Worm (Caenorhabditis elegans): ENCODE results near the gene mltn-10.

The mltn-10 gene

DNA sequence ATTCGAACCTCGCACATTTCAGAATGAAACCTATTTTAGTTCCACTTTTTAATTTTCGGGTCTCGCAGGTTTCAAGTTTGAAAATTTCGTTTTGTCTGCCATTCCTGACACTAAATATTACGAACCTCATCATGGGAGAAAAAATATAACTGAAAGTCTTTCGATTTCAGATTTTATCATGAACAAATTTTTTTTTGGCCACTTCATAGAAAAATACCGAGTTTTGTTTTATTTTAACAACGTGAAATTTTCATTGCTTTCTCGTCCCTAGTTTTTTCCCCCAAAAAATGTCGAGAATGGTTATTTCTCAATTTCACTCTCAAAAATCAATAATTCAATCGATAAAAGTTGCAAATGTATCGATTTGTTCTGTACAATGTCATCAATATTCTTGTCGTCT lies 44.1 kb upstream of the mltn-10 start, which contains the start of gene C01G12.9:
C01G12.9 (plus strand) TSS at position 301 of the 400 bp plus-strand sequence.
- TF ChIP-seq fkh-10 (GFP tag; optimal IDR thresholded peaks at IDR 0.05) (no peak), sea-2 (GFP tag; optimal IDR thresholded peaks at IDR 0.05) (no peak), pha-4 (tag; optimal IDR thresholded peaks at IDR 0.05) (no peak), unc-39 (tag; optimal IDR thresholded peaks at IDR 0.05) (no peak), nhr-77 (tag; optimal IDR thresholded peaks at IDR 0.05) (no peak), unc-62 (GFP tag; optimal IDR thresholded peaks at IDR 0.05) (no peak), nhr-76 (tag; optimal IDR thresholded peaks at IDR 0.05) (no peak), nhr-25 (tag; optimal IDR thresholded peaks at IDR 0.05) (no peak), lin-39 (tag; optimal IDR thresholded peaks at IDR 0.05) (no peak), eor-1 (tag; optimal IDR thresholded peaks at IDR 0.05) (no peak), nhr-12 (tag; optimal IDR thresholded peaks at IDR 0.05) (no peak), nhr-43 (tag; optimal IDR thresholded peaks at IDR 0.05; ENCODE audit: poor library complexity, severe bottlenecking) (no peak), egl-27 (tag; optimal IDR thresholded peaks at IDR 0.05) (no peak), mml-1 (tag; optimal IDR thresholded peaks at IDR 0.05) (no peak), elt-3 (tag; optimal IDR thresholded peaks at IDR 0.05) (no peak), jun-1 (tag; optimal IDR thresholded peaks at IDR 0.05) (no peak), elt-2 (tag; optimal IDR thresholded peaks at IDR 0.05) (no peak)

DNA sequence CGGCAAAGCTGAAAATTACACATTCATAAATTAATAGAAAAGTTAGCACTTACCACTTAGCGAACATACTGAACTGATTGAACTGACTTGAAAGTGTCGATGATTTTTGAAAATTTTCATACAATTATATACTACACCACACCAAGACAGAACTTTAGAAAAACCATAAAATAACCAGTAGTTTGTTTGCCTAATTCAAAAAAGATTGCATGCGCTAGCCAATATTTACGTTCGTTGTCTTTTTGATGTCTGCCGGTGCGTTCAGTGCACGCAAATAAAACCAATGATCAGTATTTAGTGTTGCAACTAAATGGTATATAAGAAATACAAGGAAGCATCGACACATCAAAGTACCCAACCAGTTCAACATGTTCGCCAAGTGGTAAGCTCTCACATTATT lies 42.3 kb upstream of the mltn-10 start, which contains the start of the genes nspb-8 and nspb-9:
nspb-8 (minus strand) TSS at position 101 of the 400 bp plus-strand sequence.
nspb-9 (plus strand) TSS at position 311 of the 400 bp plus-strand sequence.
- TF ChIP-seq fkh-10 (GFP tag; optimal IDR thresholded peaks at IDR 0.05) (no peak), ZK546.5 (tag; optimal IDR thresholded peaks at IDR 0.05) (no peak), fos-1 (tag; optimal IDR thresholded peaks at IDR 0.05) (no peak), lin-15B (tag; optimal IDR thresholded peaks at IDR 0.05) (no peak)

- TF ChIP-seq ceh-82 (tag; optimal IDR thresholded peaks at IDR 0.05) (no peak), lin-39 (tag; optimal IDR thresholded peaks at IDR 0.05) (no peak), ztf-11 (tag; optimal IDR thresholded peaks at IDR 0.05) (no peak), nhr-23 (tag; optimal IDR thresholded peaks at IDR 0.05) (no peak), ama-1 (optimal IDR thresholded peaks at IDR 0.05) (no peak), mdl-1 (tag; optimal IDR thresholded peaks at IDR 0.05) (no peak), nhr-237 (tag; optimal IDR thresholded peaks at IDR 0.05) (no peak), nfya-1 (tag; optimal IDR thresholded peaks at IDR 0.05; ENCODE audit: insufficient read depth) (no peak), daf-12 (tag; optimal IDR thresholded peaks at IDR 0.05) (no peak), ZK546.5 (tag; optimal IDR thresholded peaks at IDR 0.05) (no peak), snpc-4 (tag; optimal IDR thresholded peaks at IDR 0.05) (no peak), pqm-1 (tag; optimal IDR thresholded peaks at IDR 0.05) (no peak), fos-1 (tag; optimal IDR thresholded peaks at IDR 0.05) (no peak), elt-1 (tag; optimal IDR thresholded peaks at IDR 0.05) (no peak)
Observed at ce11 chrII:14582206-14582605, 40.7 kb upstream of the mltn-10 start, which contains the start of gene C01G12.3. TSS of gene C01G12.3 (minus strand) at chrII:14582306.

DNA sequence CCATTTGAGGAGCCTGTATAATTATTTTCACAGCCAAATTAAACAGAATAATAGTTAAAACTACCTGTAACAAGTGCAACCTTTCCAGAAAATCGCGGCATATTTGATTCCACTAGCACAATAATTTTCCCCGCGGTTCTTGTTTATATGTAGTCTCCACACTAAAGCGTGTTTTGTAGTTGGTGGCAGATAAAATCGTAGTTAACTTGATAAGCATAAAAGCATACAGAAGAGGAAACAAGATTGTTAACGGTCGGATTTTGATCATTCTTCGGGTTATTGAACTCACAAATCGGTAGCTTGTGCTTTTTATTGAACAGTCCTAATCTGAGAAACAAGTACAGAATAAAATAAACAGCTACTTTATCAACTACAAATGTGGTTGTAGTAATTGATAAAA lies 35.5 kb upstream of the mltn-10 start, which contains the start of gene C01G12.5:
C01G12.5 (minus strand) TSS at position 101 of the 400 bp plus-strand sequence.
- TF ChIP-seq mml-1 (tag; optimal IDR thresholded peaks at IDR 0.05) (no peak), nhr-11 (tag; optimal IDR thresholded peaks at IDR 0.05) (no peak), unc-39 (tag; optimal IDR thresholded peaks at IDR 0.05) (no peak), nfya-1 (tag; optimal IDR thresholded peaks at IDR 0.05; ENCODE audit: insufficient read depth) (no peak), daf-12 (tag; optimal IDR thresholded peaks at IDR 0.05) (no peak), fkh-2 (tag; optimal IDR thresholded peaks at IDR 0.05) (no peak), nhr-237 (tag; optimal IDR thresholded peaks at IDR 0.05) (no peak), pha-4 (tag; optimal IDR thresholded peaks at IDR 0.05) (no peak), nhr-12 (tag; optimal IDR thresholded peaks at IDR 0.05) (no peak)

- no peak for TF ChIP-seq ztf-4 (tag; optimal IDR thresholded peaks at IDR 0.05)
- TF ChIP-seq lin-39 (tag; optimal IDR thresholded peaks at IDR 0.05) = no peak
- TF ChIP-seq eor-1 (tag; optimal IDR thresholded peaks at IDR 0.05) = no peak
- TF ChIP-seq nhr-28 (tag; optimal IDR thresholded peaks at IDR 0.05) = no peak
- TF ChIP-seq jun-1 (tag; optimal IDR thresholded peaks at IDR 0.05) = no peak
- no peak for TF ChIP-seq skn-1 (tag; optimal IDR thresholded peaks at IDR 0.05)
- no peak for TF ChIP-seq ztf-11 (tag; optimal IDR thresholded peaks at IDR 0.05)
- TF ChIP-seq tbx-2 (tag; optimal IDR thresholded peaks at IDR 0.05) = no peak
- TF ChIP-seq elt-3 (tag; optimal IDR thresholded peaks at IDR 0.05) = no peak
- TF ChIP-seq pha-4 (tag; optimal IDR thresholded peaks at IDR 0.05) = no peak
- TF ChIP-seq mml-1 (tag; optimal IDR thresholded peaks at IDR 0.05) = no peak
- TF ChIP-seq elt-1 (tag; optimal IDR thresholded peaks at IDR 0.05) = no peak
- no peak for TF ChIP-seq ZK546.5 (tag; optimal IDR thresholded peaks at IDR 0.05)
- TF ChIP-seq ceh-28 (tag; optimal IDR thresholded peaks at IDR 0.05) = no peak
- TF ChIP-seq R02D3.7 (tag; optimal IDR thresholded peaks at IDR 0.05) = no peak
- no peak for TF ChIP-seq nhr-43 (tag; optimal IDR thresholded peaks at IDR 0.05; ENCODE audit: poor library complexity, severe bottlenecking)
- TF ChIP-seq fkh-10 (GFP tag; optimal IDR thresholded peaks at IDR 0.05) = no peak
Observed at ce11 chrII:14588162-14588561, 34.7 kb upstream of the mltn-10 start, which contains the start of gene nspb-10. TSS of gene nspb-10 (minus strand) at chrII:14588262.

Data from whole organism, L3 larva.